Fruit fly (Drosophila melanogaster) whole organism, embryonic: Measurements from ENCODE around the gene Acyp2.
A peak's percentile ranks its signal among the peaks of the same experiment; 100 is the strongest.

Experiments used
- Blimp-1 ChIP-seq: fragments of 200-800 bp; sonication (Bioruptor generic); optimal IDR thresholded peaks from 3 replicates; lab custom pipeline; 2018; ENCODE audit warnings: missing biosample characterization, missing genetic modification characterization, mild to moderate bottlenecking, moderate library complexity, missing genetic modification reagents
- CG11560 ChIP-seq: fragments of 200-800 bp; sonication (Bioruptor generic); IDR thresholded peaks from 3 replicates; pipeline ENCODE4 v1.3.6; 2022; ENCODE audit warnings: missing biosample characterization, missing genetic modification characterization
- CG15514 ChIP-seq: fragments of 200-800 bp; sonication (Bioruptor generic); optimal IDR thresholded peaks from 3 replicates; lab custom pipeline; 2017; ENCODE audit warnings: missing biosample characterization, missing genetic modification characterization, mild to moderate bottlenecking, moderate library complexity, missing genetic modification reagents
- CG17359 ChIP-seq: fragments of 200-800 bp; sonication (Bioruptor generic); optimal IDR thresholded peaks from 3 replicates; lab custom pipeline; 2018; ENCODE audit warnings: missing biosample characterization, mild to moderate bottlenecking, missing genetic modification characterization, moderate library complexity
- CG18764 ChIP-seq: fragments of 200-800 bp; sonication (Bioruptor generic); optimal IDR thresholded peaks from 3 replicates; lab custom pipeline; 2016; ENCODE audit warnings: missing biosample characterization, missing genetic modification characterization
- CG2129 ChIP-seq: fragments of 200-800 bp; sonication (Bioruptor generic); IDR thresholded peaks from 2 replicates; pipeline ENCODE4 v1.3.6; 2022; ENCODE audit warnings: missing biosample characterization, missing genetic modification characterization; ENCODE audit not compliant: partially characterized antibody
- CG30020 ChIP-seq: fragments of 200-800 bp; optimal IDR thresholded peaks from 2 replicates; lab custom pipeline; 2019; ENCODE audit warnings: missing biosample characterization, mild to moderate bottlenecking, missing genetic modification characterization, moderate library complexity
- CG32767 ChIP-seq: fragments of 200-800 bp; sonication (Bioruptor generic); IDR thresholded peaks from 2 replicates; pipeline ENCODE4 v1.3.6; 2022; ENCODE audit warnings: missing biosample characterization, missing genetic modification characterization
- CG33557 ChIP-seq: fragments of 200-800 bp; sonication (Bioruptor generic); optimal IDR thresholded peaks from 2 replicates; lab custom pipeline; 2019; ENCODE audit warnings: missing biosample characterization, mild to moderate bottlenecking, missing genetic modification characterization, moderate library complexity
- CG43689 ChIP-seq: fragments of 200-800 bp; sonication (Bioruptor generic); IDR thresholded peaks from 2 replicates; pipeline ENCODE4 v1.3.6; 2022; ENCODE audit warnings: missing biosample characterization, missing genetic modification characterization
- CG6175 ChIP-seq: fragments of 200-800 bp; sonication (Bioruptor generic); IDR thresholded peaks from 3 replicates; pipeline ENCODE4 v1.3.6; 2022; ENCODE audit warnings: missing biosample characterization, missing genetic modification characterization
- CG7928 ChIP-seq: fragments of 200-800 bp; sonication (Bioruptor generic); optimal IDR thresholded peaks from 2 replicates; lab custom pipeline; 2017; ENCODE audit warnings: missing biosample characterization, mild to moderate bottlenecking, missing genetic modification characterization
- CG8290 ChIP-seq, 3 experiments: fragments of 200-800 bp; sonication (Bioruptor generic); optimal IDR thresholded peaks; 2 replicates each; lab custom pipeline; 2016 to 2019; ENCODE audit warnings: missing biosample characterization in 3 of 3, missing genetic modification characterization in 3 of 3, mild to moderate bottlenecking in 2 of 3, moderate library complexity in 1 of 3
- CG8765 ChIP-seq: fragments of 200-800 bp; sonication (Bioruptor generic); IDR thresholded peaks from 2 replicates; pipeline ENCODE4 v1.3.6; 2022; ENCODE audit warnings: missing biosample characterization, missing genetic modification characterization
- Chrac-16 ChIP-seq: fragments of 200-800 bp; sonication (Bioruptor generic); optimal IDR thresholded peaks from 3 replicates; lab custom pipeline; 2016; ENCODE audit warnings: missing biosample characterization, missing genetic modification characterization
- Dbx ChIP-seq: fragments of 200-800 bp; sonication (Bioruptor generic); IDR thresholded peaks from 3 replicates; pipeline ENCODE4 v1.3.6; 2022; ENCODE audit warnings: missing biosample characterization, missing genetic modification characterization
- Dfd ChIP-seq, 2 experiments: fragments of >200 bp; optimal IDR thresholded peaks; 2 replicates each; lab custom pipeline; 2017; ENCODE audit warnings: missing biosample characterization in 2 of 2, missing genetic modification characterization in 2 of 2
- Dp ChIP-seq: fragments of 200-800 bp; sonication (Bioruptor generic); optimal IDR thresholded peaks from 2 replicates; lab custom pipeline; 2018; ENCODE audit warnings: missing biosample characterization, mild to moderate bottlenecking, missing genetic modification characterization, moderate library complexity
- E2f2 ChIP-seq: fragments of 200-800 bp; sonication (Bioruptor generic); IDR thresholded peaks from 2 replicates; pipeline ENCODE4 v1.3.6; 2022; ENCODE audit warnings: missing biosample characterization, missing genetic modification characterization
- HmgD ChIP-seq: fragments of 200-800 bp; sonication (Bioruptor generic); optimal IDR thresholded peaks from 3 replicates; lab custom pipeline; 2016; ENCODE audit warnings: missing biosample characterization, missing genetic modification characterization
- Hr3 ChIP-seq: fragments of 200-800 bp; sonication (Bioruptor generic); optimal IDR thresholded peaks from 3 replicates; lab custom pipeline; 2016; ENCODE audit warnings: missing biosample characterization, missing genetic modification characterization
- Lim3 ChIP-seq: fragments of 200-800 bp; sonication (Bioruptor generic); IDR thresholded peaks from 2 replicates; pipeline ENCODE4 v1.3.6; 2022; ENCODE audit warnings: missing biosample characterization, missing genetic modification characterization
- Mes4 ChIP-seq: fragments of 200-800 bp; sonication (Bioruptor generic); optimal IDR thresholded peaks from 2 replicates; lab custom pipeline; 2016; ENCODE audit warnings: missing biosample characterization, missing genetic modification characterization
- Myb ChIP-seq: fragments of 200-800 bp; sonication (Bioruptor generic); optimal IDR thresholded peaks from 2 replicates; lab custom pipeline; 2016; ENCODE audit warnings: missing biosample characterization, missing genetic modification characterization
- Stat92E ChIP-seq, 3 experiments: fragments of >200 bp in 2 of 3; fragments of 200-800 bp in 1 of 3; sonication (Bioruptor generic) in 1 of 3; optimal IDR thresholded peaks; 2 replicates each; lab custom pipeline; 2017 to 2019; ENCODE audit warnings: missing biosample characterization in 3 of 3, missing genetic modification characterization in 3 of 3, mild to moderate bottlenecking in 1 of 3, moderate library complexity in 1 of 3
- Xbp1 ChIP-seq: fragments of 200-800 bp; sonication (Bioruptor generic); optimal IDR thresholded peaks from 3 replicates; lab custom pipeline; 2016; ENCODE audit warnings: missing biosample characterization, mild to moderate bottlenecking, missing genetic modification characterization
- aop ChIP-seq: fragments of 200-800 bp; sonication (Bioruptor generic); IDR thresholded peaks from 2 replicates; pipeline ENCODE4 v1.3.6; 2022; ENCODE audit warnings: missing biosample characterization, missing genetic modification characterization
- ara ChIP-seq: fragments of 200-800 bp; sonication (Bioruptor generic); IDR thresholded peaks from 2 replicates; pipeline ENCODE4 v1.3.6; 2022; ENCODE audit warnings: missing biosample characterization, missing genetic modification characterization
- ase ChIP-seq: fragments of 200-800 bp; sonication (Bioruptor generic); IDR thresholded peaks from 3 replicates; pipeline ENCODE4 v1.3.6; 2022; ENCODE audit warnings: missing biosample characterization, missing genetic modification characterization
- bigmax ChIP-seq: fragments of 200-800 bp; sonication (Bioruptor generic); optimal IDR thresholded peaks from 2 replicates; lab custom pipeline; 2018; ENCODE audit warnings: missing biosample characterization, mild to moderate bottlenecking, missing genetic modification characterization
- cad ChIP-seq: fragments of >200 bp; optimal IDR thresholded peaks from 2 replicates; lab custom pipeline; 2017; ENCODE audit warnings: missing biosample characterization, missing genetic modification characterization
- crp ChIP-seq, 2 experiments: fragments of 200-800 bp; sonication (Bioruptor generic); optimal IDR thresholded peaks; 2 replicates in 1 of 2; 3 replicates in 1 of 2; lab custom pipeline; 2017; ENCODE audit warnings: missing biosample characterization in 2 of 2, missing genetic modification characterization in 2 of 2, mild to moderate bottlenecking in 1 of 2, moderate library complexity in 1 of 2
- en ChIP-seq: fragments of 200-800 bp; sonication (Bioruptor generic); optimal IDR thresholded peaks from 2 replicates; lab custom pipeline; 2016; ENCODE audit warnings: missing biosample characterization, missing genetic modification characterization
- hb ChIP-seq: fragments of 200-800 bp; sonication (Bioruptor generic); IDR thresholded peaks from 3 replicates; pipeline ENCODE4 v1.3.6; 2022; ENCODE audit warnings: missing biosample characterization, missing genetic modification characterization; ENCODE audit not compliant: partially characterized antibody
- nau ChIP-seq: fragments of 200-800 bp; sonication (Bioruptor generic); optimal IDR thresholded peaks from 3 replicates; lab custom pipeline; 2017; ENCODE audit warnings: missing biosample characterization, mild to moderate bottlenecking, missing genetic modification characterization, missing genetic modification reagents
- nom ChIP-seq: fragments of 200-800 bp; sonication (Bioruptor generic); optimal IDR thresholded peaks from 2 replicates; lab custom pipeline; 2017; ENCODE audit warnings: missing biosample characterization, missing genetic modification characterization, mild to moderate bottlenecking, moderate library complexity, missing genetic modification reagents
- org-1 ChIP-seq: fragments of 200-800 bp; sonication (Bioruptor generic); optimal IDR thresholded peaks from 2 replicates; lab custom pipeline; 2017; ENCODE audit warnings: missing biosample characterization, missing genetic modification characterization
- peb ChIP-seq: fragments of 200-800 bp; sonication (Bioruptor generic); IDR thresholded peaks from 2 replicates; pipeline ENCODE4 v1.3.6; 2022; ENCODE audit warnings: missing biosample characterization, missing genetic modification characterization
- pzg ChIP-seq: fragments of 200-800 bp; sonication (Bioruptor generic); optimal IDR thresholded peaks from 3 replicates; lab custom pipeline; 2018; ENCODE audit warnings: missing biosample characterization, mild to moderate bottlenecking, missing genetic modification characterization, moderate library complexity
- ro ChIP-seq: fragments of 200-800 bp; sonication (Bioruptor generic); IDR thresholded peaks from 2 replicates; pipeline ENCODE4 v1.3.6; 2022; ENCODE audit warnings: missing biosample characterization, missing genetic modification characterization
- so ChIP-seq: fragments of 200-800 bp; sonication (Bioruptor generic); IDR thresholded peaks from 3 replicates; pipeline ENCODE4 v1.3.6; 2022; ENCODE audit warnings: missing biosample characterization, missing genetic modification characterization
- tin ChIP-seq: fragments of 200-800 bp; sonication (Bioruptor generic); optimal IDR thresholded peaks from 3 replicates; lab custom pipeline; 2016; ENCODE audit warnings: missing biosample characterization, missing genetic modification characterization
- tll ChIP-seq, 2 experiments: fragments of 200-800 bp in 1 of 2; fragments of >200 bp in 1 of 2; sonication (Bioruptor generic) in 1 of 2; optimal IDR thresholded peaks; 2 replicates each; lab custom pipeline; 2017 to 2019; ENCODE audit warnings: missing biosample characterization in 2 of 2, missing genetic modification characterization in 2 of 2, mild to moderate bottlenecking in 1 of 2, moderate library complexity in 1 of 2
- ttk ChIP-seq: fragments of 200-800 bp; sonication (Bioruptor generic); IDR thresholded peaks from 2 replicates; pipeline ENCODE4 v2.1.2; 2022; ENCODE audit warnings: missing biosample characterization, missing genetic modification characterization
- tup ChIP-seq: fragments of 200-800 bp; sonication (Bioruptor generic); optimal IDR thresholded peaks from 2 replicates; lab custom pipeline; 2016; ENCODE audit warnings: missing biosample characterization, mild to moderate bottlenecking, missing genetic modification characterization, moderate library complexity
- zen ChIP-seq: fragments of 200-800 bp; sonication (Bioruptor generic); optimal IDR thresholded peaks from 3 replicates; lab custom pipeline; 2018; ENCODE audit warnings: missing biosample characterization, mild to moderate bottlenecking, missing genetic modification characterization, moderate library complexity
- zfh2 ChIP-seq: fragments of 200-800 bp; sonication (Bioruptor generic); optimal IDR thresholded peaks from 2 replicates; lab custom pipeline; 2016; ENCODE audit warnings: missing biosample characterization, missing genetic modification characterization

The Acyp2 gene

DNA sequence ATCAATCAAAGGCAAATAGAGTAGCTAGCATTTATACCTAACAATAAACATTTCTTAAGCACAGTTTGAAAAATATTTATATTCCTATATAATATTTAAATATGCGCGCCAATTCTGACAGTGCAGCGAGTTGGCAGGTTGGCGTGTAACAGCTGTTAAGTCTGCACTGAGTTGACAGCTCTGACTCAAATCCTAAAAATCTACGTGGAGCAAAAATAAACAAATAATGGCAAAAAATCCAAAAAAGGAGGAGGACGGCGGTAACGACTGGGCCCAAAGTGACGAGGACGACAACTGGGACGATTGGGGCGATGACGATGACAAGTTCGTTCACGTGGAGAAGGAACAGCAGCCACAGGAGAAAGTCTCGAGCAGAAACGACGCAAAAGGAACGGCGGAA lies 6.0 kb upstream of the Acyp2 start, which contains the start of gene CG9590 (continued):
- TF ChIP-seq Dbx = no peak
- peak; percentile 96 for TF ChIP-seq E2f2 (GFP tag; lab: Robert Waterston, UW)
- peak; percentile 43 for TF ChIP-seq pzg (GFP tag; lab: Kevin White, UChicago)
- TF ChIP-seq Xbp1 (GFP tag; lab: Kevin White, UChicago) = peak; percentile 38

- TF ChIP-seq CG17359 (tag; lab: Kevin White, UChicago) = no peak
- TF ChIP-seq org-1 (GFP tag; lab: Kevin White, UChicago) = no peak
- TF ChIP-seq CG33557 (GFP tag; lab: Kevin White, UChicago) = no peak
- no peak for TF ChIP-seq cad (GFP tag; lab: Kevin White, UChicago)
- TF ChIP-seq bigmax (GFP tag; lab: Kevin White, UChicago) = no peak
- TF ChIP-seq ase (GFP tag; lab: Robert Waterston, UW) = no peak
- TF ChIP-seq tup = no peak
- no peak for TF ChIP-seq Chrac-16 (GFP tag; lab: Kevin White, UChicago)
- TF ChIP-seq Xbp1 (GFP tag; lab: Kevin White, UChicago) = no peak
- no peak for TF ChIP-seq CG6175 (GFP tag; lab: Robert Waterston, UW)
- TF ChIP-seq CG11560 (tag; lab: Robert Waterston, UW) = no peak
- no peak for TF ChIP-seq crp (GFP tag; optimal IDR thresholded peaks at IDR 0.05; lab: Kevin White, UChicago)
- TF ChIP-seq zen (tag; lab: Kevin White, UChicago) = no peak
- no peak for TF ChIP-seq Lim3
- no peak for TF ChIP-seq nau (GFP tag; lab: Kevin White, UChicago)
- no peak for TF ChIP-seq peb (GFP tag; lab: Robert Waterston, UW)
- no peak for TF ChIP-seq hb (GFP tag; lab: Robert Waterston, UW)
- no peak for TF ChIP-seq Dfd (GFP tag; optimal IDR thresholded peaks at IDR 0.05; lab: Kevin White, UChicago)
- TF ChIP-seq, all 482 proteins: peak for 0
Measured at dm6 chr3R:15788221-15788620, 4.3 kb upstream of the Acyp2 start, which contains the start of gene Uros2. Gene Uros2, plus strand, starts transcription at chr3R:15788521.

- TF ChIP-seq en (GFP tag; lab: Kevin White, UChicago) (no peak), ara (peak; percentile 25; the same call in 1 of the 2 replicates), nom (peak; percentile 88), CG8765 (GFP tag; lab: Robert Waterston, UW) (peak; percentile 69), zfh2 (GFP tag; lab: Kevin White, UChicago) (peak; percentile 42), Hr3 (GFP tag; lab: Kevin White, UChicago) (peak; percentile 20), tll (GFP tag; optimal IDR thresholded peaks at IDR 0.05; lab: Kevin White, UChicago) (peak in 1 of 2 experiments; percentile 53), HmgD (GFP tag; lab: Kevin White, UChicago) (peak; percentile 54), Dp (peak; percentile 39), ttk (GFP tag; lab: Robert Waterston, UW) (peak; percentile 41; the same call in 1 of the 2 replicates), CG8290 (GFP tag; optimal IDR thresholded peaks at IDR 0.05; lab: Kevin White, UChicago) (peak; percentile 35), CG8290 (tag; optimal IDR thresholded peaks at IDR 0.05; lab: Kevin White, UChicago) (peak; percentile 30 to 68), aop (GFP tag; lab: Robert Waterston, UW) (peak; percentile 19; the same call in 1 of the 2 replicates), CG32767 (GFP tag; lab: Robert Waterston, UW) (peak; percentile 41; the same call in 1 of the 2 replicates), CG2129 (peak; percentile 95), CG15514 (GFP tag; lab: Kevin White, UChicago) (peak; percentile 71), CG18764 (peak; percentile 23), CG7928 (peak; percentile 91), CG43689 (GFP tag; lab: Robert Waterston, UW) (no peak), ro (no peak), zen (tag; lab: Kevin White, UChicago) (peak; percentile 72), so (GFP tag; lab: Robert Waterston, UW) (no peak), Mes4 (GFP tag; lab: Kevin White, UChicago) (no peak), CG30020 (tag; lab: Kevin White, UChicago) (peak; percentile 69), Stat92E (GFP tag; optimal IDR thresholded peaks at IDR 0.05; lab: Kevin White, UChicago) (no peak), tin (GFP tag; lab: Kevin White, UChicago) (peak; percentile 34), Blimp-1 (GFP tag; lab: Kevin White, UChicago) (peak; percentile 26), Myb (GFP tag; lab: Kevin White, UChicago) (no peak)
Measured at dm6 chr3R:15793372-15793802, 899 bp downstream of the Acyp2 start, which contains the start of gene nsl1. Gene nsl1, plus strand, starts transcription at chr3R:15793782.
